Fruit fly (Drosophila melanogaster): ENCODE results near the gene Spn.

Spn gene

dm6 chr3L:2570269-2570723 lies 16.2 kb upstream of the Spn start (continued):
- TF ChIP-seq CG34224 (GFP tag; IDR thresholded peaks at IDR 0.05; ENCODE audit: partially characterized antibody) (no peak), phol (tag; optimal IDR thresholded peaks at IDR 0.05) (peak; percentile 48), Pdp1 (GFP tag; optimal IDR thresholded peaks at IDR 0.05) (no peak), CG12391 (tag; optimal IDR thresholded peaks at IDR 0.05) (peak; percentile 60), bab2 (GFP tag; optimal IDR thresholded peaks at IDR 0.05) (no peak), CG30020 (tag; optimal IDR thresholded peaks at IDR 0.05) (no peak), CG9876 (GFP tag; optimal IDR thresholded peaks at IDR 0.05) (no peak), sens (GFP tag) (peak; percentile 86), Meics (GFP tag; optimal IDR thresholded peaks at IDR 0.05) (peak; percentile 32), CG3995 (GFP tag; optimal IDR thresholded peaks at IDR 0.05) (no peak), zfh2 (GFP tag; optimal IDR thresholded peaks at IDR 0.05) (no peak), CG7786 (GFP tag; optimal IDR thresholded peaks at IDR 0.05) (no peak), unpg (GFP tag; optimal IDR thresholded peaks at IDR 0.05) (peak; percentile 73), CG3065 (GFP tag; optimal IDR thresholded peaks at IDR 0.05) (no peak), B-H2 (GFP tag; optimal IDR thresholded peaks at IDR 0.05) (no peak), Scr (GFP tag; IDR thresholded peaks at IDR 0.05; ENCODE audit: partially characterized antibody) (no peak), CG10321 (GFP tag; IDR thresholded peaks at IDR 0.05) (no peak), CG11560 (tag; IDR thresholded peaks at IDR 0.05) (no peak), chn (GFP tag; optimal IDR thresholded peaks at IDR 0.05) (no peak), CG17612 (GFP tag; IDR thresholded peaks at IDR 0.05) (no peak), CG11456 (GFP tag; IDR thresholded peaks at IDR 0.05) (no peak), Adf1 (GFP tag; IDR thresholded peaks at IDR 0.05) (no peak), CG18476 (GFP tag; optimal IDR thresholded peaks at IDR 0.05) (no peak), Antp (GFP tag; optimal IDR thresholded peaks at IDR 0.05) (no peak), so (GFP tag; IDR thresholded peaks at IDR 0.05) (peak; percentile 55; the same call in 1 of the 3 replicates), nom (GFP tag; optimal IDR thresholded peaks at IDR 0.05) (peak; percentile 73), CG13894 (tag; optimal IDR thresholded peaks at IDR 0.05) (no peak), bigmax (GFP tag; optimal IDR thresholded peaks at IDR 0.05) (no peak), CG11723 (GFP tag; optimal IDR thresholded peaks at IDR 0.05) (no peak), luna (GFP tag; optimal IDR thresholded peaks at IDR 0.05) (no peak), CG6765 (GFP tag; optimal IDR thresholded peaks at IDR 0.05) (no peak), CG1603 (tag; optimal IDR thresholded peaks at IDR 0.05) (peak; percentile 58), dysf (GFP tag; IDR thresholded peaks at IDR 0.05) (peak; percentile 59; the same call in 1 of the 3 replicates), Jarid2 (GFP tag; optimal IDR thresholded peaks at IDR 0.05) (no peak), lmd (GFP tag; IDR thresholded peaks at IDR 0.05) (no peak), CG34376 (GFP tag; optimal IDR thresholded peaks at IDR 0.05) (no peak), Elba2 (GFP tag; optimal IDR thresholded peaks at IDR 0.05) (no peak), CG2129 (GFP tag; IDR thresholded peaks at IDR 0.05; ENCODE audit: partially characterized antibody) (no peak), Doc3 (GFP tag; IDR thresholded peaks at IDR 0.05; ENCODE audit: partially characterized antibody) (no peak), Trl (optimal IDR thresholded peaks at IDR 0.05) (no peak), Trl (GFP tag; optimal IDR thresholded peaks at IDR 0.05) (peak; percentile 18), schlank (tag; optimal IDR thresholded peaks at IDR 0.05) (no peak), CG3163 (GFP tag; optimal IDR thresholded peaks at IDR 0.05) (no peak), CG14441 (GFP tag; IDR thresholded peaks at IDR 0.05) (peak; percentile 13; the same call in 1 of the 2 replicates), MBD-R2 (GFP tag; IDR thresholded peaks at IDR 0.05) (no peak), CG32767 (GFP tag; IDR thresholded peaks at IDR 0.05) (0 out of 2 replicates have a peak, but pooled peaks have one; percentile 52), unc-4 (GFP tag; IDR thresholded peaks at IDR 0.05; ENCODE audit: partially characterized antibody) (no peak), bbx (GFP tag; IDR thresholded peaks at IDR 0.05; ENCODE audit: partially characterized antibody) (no peak), kah (GFP tag; optimal IDR thresholded peaks at IDR 0.05) (no peak), CG10267 (tag; optimal IDR thresholded peaks at IDR 0.05) (peak; percentile 34), al (GFP tag; IDR thresholded peaks at IDR 0.05) (no peak)
